Worm (Caenorhabditis elegans) whole organism, late embryonic: ENCODE measurements around the gene tsen-2.

Experiments used
- F13H6.1 ChIP-seq: sonication (generic microtip); optimal IDR thresholded peaks from 2 replicates; lab custom pipeline; 2016; ENCODE audit warnings: missing genetic modification characterization, missing compliant biosample characterization
- ama-1 ChIP-seq: fragments of 150-350 bp; optimal IDR thresholded peaks from 2 replicates; lab custom pipeline; 2014
- hlh-8 ChIP-seq: sonication (generic microtip); optimal IDR thresholded peaks from 2 replicates; lab custom pipeline; 2016; ENCODE audit warnings: missing genotype, missing genetic modification characterization, missing compliant biosample characterization
- lim-6 ChIP-seq: sonication (generic microtip); optimal IDR thresholded peaks from 2 replicates; lab custom pipeline; 2016; ENCODE audit warnings: missing genetic modification characterization, missing compliant biosample characterization
- lin-11 ChIP-seq: fragments of 200-800 bp; sonication (Bioruptor generic); optimal IDR thresholded peaks from 2 replicates; lab custom pipeline; 2018; ENCODE audit warnings: mild to moderate bottlenecking, missing genetic modification characterization, missing compliant biosample characterization
- pqm-1 ChIP-seq: sonication (generic microtip); optimal IDR thresholded peaks from 2 replicates; lab custom pipeline; 2016; ENCODE audit warnings: missing genetic modification characterization, missing compliant biosample characterization
- pros-1 ChIP-seq: fragments of 150-350 bp; optimal IDR thresholded peaks from 2 replicates; lab custom pipeline; 2014; ENCODE audit warnings: missing biosample characterization, missing genetic modification reagents, missing genetic modification characterization
- tbx-2 ChIP-seq: sonication (generic microtip); optimal IDR thresholded peaks from 2 replicates; lab custom pipeline; 2016; ENCODE audit warnings: missing genetic modification characterization, missing compliant biosample characterization
- unc-86 ChIP-seq: sonication (generic microtip); optimal IDR thresholded peaks from 2 replicates; lab custom pipeline; 2016; ENCODE audit warnings: missing genetic modification characterization, missing compliant biosample characterization

DNA sequence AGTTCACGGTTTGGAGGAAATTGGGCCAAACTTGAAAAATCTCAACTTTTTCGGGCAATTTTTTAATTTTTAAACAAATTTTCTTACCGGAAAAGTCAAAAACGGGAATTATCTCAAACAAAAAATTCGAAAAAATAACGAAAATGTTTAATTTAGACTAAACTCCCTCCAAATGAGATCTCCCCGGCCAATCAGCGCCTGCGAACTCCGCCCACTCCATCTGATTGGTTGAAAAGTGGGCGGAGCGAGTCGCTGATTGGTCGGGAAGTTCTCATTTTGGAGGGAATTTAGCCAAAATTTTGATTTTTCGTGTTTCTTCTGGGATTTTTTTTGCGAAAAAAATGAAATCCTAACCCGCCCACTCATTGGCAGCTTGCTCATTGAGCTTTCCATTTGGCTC, 1.4 kb downstream of the tsen-2 start:
- no peak for TF ChIP-seq tbx-2 (tag; lab: Kevin White, UChicago)
- no peak for TF ChIP-seq pqm-1
- TF ChIP-seq pros-1 (tag; lab: Kevin White, UChicago), result no peak
- no peak for TF ChIP-seq ama-1 (lab: Kevin White, UChicago)
- TF ChIP-seq unc-86 (tag; lab: Kevin White, UChicago), result no peak
- TF ChIP-seq lin-11 (tag; lab: Kevin White, UChicago), result no peak
- no peak for TF ChIP-seq F13H6.1 (tag; lab: Kevin White, UChicago)
- no peak for TF ChIP-seq hlh-8 (tag; lab: Kevin White, UChicago)
- no peak for TF ChIP-seq lim-6
